Fruit fly (Drosophila melanogaster) Kc167 (cell line): ENCODE data around the gene CG43203.

ENCODE experiments used
- Sin3A ChIP-seq: fragments of >200 bp; optimal IDR thresholded peaks from 2 replicates; lab custom pipeline; 2018; ENCODE audit warnings: missing external identifiers
- psq ChIP-seq: fragments of >200 bp; optimal IDR thresholded peaks from 2 replicates; lab custom pipeline; 2017; ENCODE audit warnings: missing external identifiers

dm6 chr3R:19374689-19375088 is 20.8 kb downstream of the CG43203 start, which contains the start of gene CG3581:
- TF ChIP-seq Sin3A (lab: Kevin White, UChicago): no peak
- TF ChIP-seq psq (lab: Kevin White, UChicago): no peak
